Worm (Caenorhabditis elegans) whole organism, young adult: ENCODE measurements around the gene F44A2.3.

Experiments used
- B0019.2 ChIP-seq: fragments of 200-800 bp; sonication (Bioruptor generic); conservative IDR thresholded peaks from 2 replicates; pipeline ENCODE4 v1.3.6; 2022; ENCODE audit warnings: missing genetic modification reagents, missing genetic modification characterization, missing compliant biosample characterization
- B0035.1 ChIP-seq: sonication (generic microtip); optimal IDR thresholded peaks from 2 replicates; lab custom pipeline; 2016; ENCODE audit warnings: missing genetic modification characterization, mild to moderate bottlenecking, missing compliant biosample characterization, missing genotype, missing genetic modification reagents
- B0261.1 ChIP-seq: sonication (generic microtip); optimal IDR thresholded peaks from 2 replicates; lab custom pipeline; 2016; ENCODE audit warnings: mild to moderate bottlenecking, missing genetic modification characterization, moderate library complexity, missing compliant biosample characterization
- F37B4.10 ChIP-seq: fragments of 200-800 bp; sonication (Bioruptor generic); IDR thresholded peaks from 2 replicates; pipeline ENCODE4 v1.3.6; 2022; ENCODE audit warnings: missing genetic modification characterization, missing compliant biosample characterization
- F55B11.4 ChIP-seq: sonication (generic microtip); optimal IDR thresholded peaks from 2 replicates; lab custom pipeline; 2016; ENCODE audit warnings: missing compliant biosample characterization, missing genetic modification characterization, borderline replicate concordance; ENCODE audit not compliant: insufficient read depth
- Y53F4B.3 ChIP-seq: fragments of 200-800 bp; sonication (Bioruptor generic); IDR thresholded peaks from 2 replicates; pipeline ENCODE4 v1.3.6; 2022; ENCODE audit warnings: missing genetic modification reagents, missing genetic modification characterization, missing compliant biosample characterization
- Y56A3A.18 ChIP-seq: fragments of 200-800 bp; sonication (Bioruptor generic); IDR thresholded peaks from 2 replicates; pipeline ENCODE4 v1.3.6; 2022; ENCODE audit warnings: missing genetic modification reagents, missing genetic modification characterization, missing compliant biosample characterization
- Y67H2A.10 ChIP-seq: fragments of 200-800 bp; sonication (Bioruptor generic); conservative IDR thresholded peaks from 2 replicates; pipeline ENCODE4 v1.3.6; 2022; ENCODE audit warnings: missing genetic modification reagents, missing genetic modification characterization, missing compliant biosample characterization
- Y79H2A.3 ChIP-seq: fragments of 200-800 bp; sonication (Bioruptor generic); conservative IDR thresholded peaks from 2 replicates; pipeline ENCODE4 v1.3.6; 2022; ENCODE audit warnings: missing genetic modification reagents, missing genetic modification characterization, missing compliant biosample characterization
- ZK185.1 ChIP-seq: sonication (generic microtip); optimal IDR thresholded peaks from 2 replicates; lab custom pipeline; 2016; ENCODE audit warnings: mild to moderate bottlenecking, missing genetic modification characterization, missing compliant biosample characterization; ENCODE audit not compliant: poor library complexity, severe bottlenecking
- akir-1 ChIP-seq: fragments of 200-800 bp; sonication (Bioruptor generic); optimal IDR thresholded peaks from 2 replicates; lab custom pipeline; 2018; ENCODE audit warnings: mild to moderate bottlenecking, missing genetic modification characterization, moderate library complexity, missing compliant biosample characterization
- aptf-2 ChIP-seq: fragments of 200-800 bp; sonication (Bioruptor generic); conservative IDR thresholded peaks from 2 replicates; pipeline ENCODE4 v1.3.6; 2022; ENCODE audit warnings: missing genetic modification reagents, missing genetic modification characterization, missing compliant biosample characterization
- aptf-3 ChIP-seq: fragments of 200-800 bp; sonication (Bioruptor generic); IDR thresholded peaks from 2 replicates; pipeline ENCODE4 v1.3.6; 2022; ENCODE audit warnings: missing genetic modification characterization, missing compliant biosample characterization
- atf-7 ChIP-seq: sonication (generic microtip); optimal IDR thresholded peaks from 2 replicates; lab custom pipeline; 2017; ENCODE audit warnings: mild to moderate bottlenecking, missing genetic modification characterization, missing compliant biosample characterization
- athp-1 ChIP-seq: sonication (generic microtip); optimal IDR thresholded peaks from 2 replicates; lab custom pipeline; 2017; ENCODE audit warnings: mild to moderate bottlenecking, missing genetic modification characterization, missing compliant biosample characterization
- attf-6 ChIP-seq: fragments of 200-800 bp; sonication (Bioruptor generic); IDR thresholded peaks from 2 replicates; pipeline ENCODE4 v1.3.6; 2022; ENCODE audit warnings: missing genetic modification reagents, missing genetic modification characterization, missing compliant biosample characterization
- cebp-1 ChIP-seq, 2 experiments: fragments of 200-800 bp in 1 of 2; sonication (Bioruptor generic) in 1 of 2; sonication (generic microtip) in 1 of 2; IDR thresholded peaks in 1 of 2; optimal IDR thresholded peaks in 1 of 2; 2 replicates each; pipeline versions ENCODE4 v1.3.6 to Lab custom; 2017 to 2022; ENCODE audit warnings: missing compliant biosample characterization in 2 of 2, missing genetic modification characterization in 2 of 2, mild to moderate bottlenecking in 1 of 2, missing genetic modification reagents in 1 of 2, moderate library complexity in 1 of 2
- ceh-100 ChIP-seq: fragments of 200-800 bp; sonication (Bioruptor generic); IDR thresholded peaks from 2 replicates; pipeline ENCODE4 v1.3.6; 2022; ENCODE audit warnings: missing genetic modification reagents, missing genetic modification characterization, missing compliant biosample characterization
- die-1 ChIP-seq: sonication (generic microtip); optimal IDR thresholded peaks from 2 replicates; lab custom pipeline; 2016; ENCODE audit warnings: missing genotype, mild to moderate bottlenecking, missing genetic modification characterization, missing compliant biosample characterization
- dox-1 ChIP-seq: fragments of 200-800 bp; sonication (Bioruptor generic); IDR thresholded peaks from 2 replicates; pipeline ENCODE4 v1.3.6; 2022; ENCODE audit warnings: missing genetic modification reagents, missing genetic modification characterization, missing compliant biosample characterization
- dpff-1 ChIP-seq: sonication (generic microtip); optimal IDR thresholded peaks from 2 replicates; lab custom pipeline; 2017; ENCODE audit warnings: mild to moderate bottlenecking, missing genetic modification characterization, missing compliant biosample characterization
- dpl-1 ChIP-seq: fragments of 150-350 bp; optimal IDR thresholded peaks from 2 replicates; lab custom pipeline; 2014; ENCODE audit warnings: missing biosample characterization, missing genetic modification reagents, missing genetic modification characterization
- egl-18 ChIP-seq: fragments of 200-800 bp; sonication (Bioruptor generic); IDR thresholded peaks from 2 replicates; pipeline ENCODE4 v1.3.6; 2022; ENCODE audit warnings: missing genetic modification reagents, missing genetic modification characterization, missing compliant biosample characterization
- him-1 ChIP-seq: sonication (generic microtip); optimal IDR thresholded peaks from 2 replicates; lab custom pipeline; 2016; ENCODE audit warnings: missing genotype, missing genetic modification reagents, missing genetic modification characterization, missing compliant biosample characterization
- hrde-1 ChIP-seq: sonication (generic microtip); optimal IDR thresholded peaks from 2 replicates; lab custom pipeline; 2016; ENCODE audit warnings: missing genetic modification characterization, mild to moderate bottlenecking, missing compliant biosample characterization, moderate library complexity, missing genotype, missing genetic modification reagents, borderline replicate concordance
- lin-40 ChIP-seq: sonication (generic microtip); optimal IDR thresholded peaks from 2 replicates; lab custom pipeline; 2016; ENCODE audit warnings: missing genetic modification characterization, mild to moderate bottlenecking, missing compliant biosample characterization, missing genotype, missing genetic modification reagents
- lir-1 ChIP-seq: fragments of 200-800 bp; sonication (Bioruptor generic); conservative IDR thresholded peaks from 2 replicates; pipeline ENCODE4 v1.3.6; 2022; ENCODE audit warnings: missing genetic modification reagents, missing genetic modification characterization, missing compliant biosample characterization
- mel-28 ChIP-seq: sonication (generic microtip); optimal IDR thresholded peaks from 2 replicates; lab custom pipeline; 2016; ENCODE audit warnings: borderline replicate concordance, mild to moderate bottlenecking, missing genetic modification characterization, missing compliant biosample characterization
- nhr-179 ChIP-seq: sonication (generic microtip); optimal IDR thresholded peaks from 2 replicates; lab custom pipeline; 2016; ENCODE audit warnings: mild to moderate bottlenecking, missing genetic modification characterization, missing compliant biosample characterization
- nhr-90 ChIP-seq: sonication (generic microtip); optimal IDR thresholded peaks from 2 replicates; lab custom pipeline; 2016; ENCODE audit warnings: missing genotype, mild to moderate bottlenecking, missing genetic modification characterization, missing compliant biosample characterization
- sea-2 ChIP-seq: fragments of 200-800 bp; sonication (Bioruptor generic); IDR thresholded peaks from 2 replicates; pipeline ENCODE4 v1.3.6; 2022; ENCODE audit warnings: missing genetic modification characterization, missing compliant biosample characterization
- snpc-1.1 ChIP-seq: sonication (generic microtip); optimal IDR thresholded peaks from 2 replicates; lab custom pipeline; 2017; ENCODE audit warnings: missing genetic modification characterization, mild to moderate bottlenecking, missing compliant biosample characterization, antibody characterized with exemption, moderate library complexity, missing genotype, missing genetic modification reagents; ENCODE audit not compliant: insufficient read depth
- snpc-1.3 ChIP-seq: sonication (generic microtip); optimal IDR thresholded peaks from 2 replicates; lab custom pipeline; 2017; ENCODE audit warnings: missing genetic modification characterization, mild to moderate bottlenecking, missing compliant biosample characterization, antibody characterized with exemption, moderate library complexity, missing genotype, missing genetic modification reagents; ENCODE audit not compliant: insufficient read depth
- snpc-4 ChIP-seq, 5 experiments: fragments of 150-350 bp in 1 of 5; sonication (generic microtip) in 4 of 5; optimal IDR thresholded peaks; 2 replicates each; lab custom pipeline; 2014 to 2018; ENCODE audit warnings: missing genetic modification characterization in 5 of 5, missing biosample characterization in 3 of 5, antibody characterized with exemption in 2 of 5, mild to moderate bottlenecking in 2 of 5, missing compliant biosample characterization in 2 of 5, missing genotype in 2 of 5, moderate library complexity in 2 of 5, missing genetic modification reagents in 1 of 5
- somi-1 ChIP-seq: fragments of 200-800 bp; sonication (Bioruptor generic); optimal IDR thresholded peaks from 2 replicates; lab custom pipeline; 2018; ENCODE audit warnings: mild to moderate bottlenecking, missing genetic modification characterization, missing compliant biosample characterization
- sptf-2 ChIP-seq: fragments of 200-800 bp; sonication (Bioruptor generic); optimal IDR thresholded peaks from 2 replicates; lab custom pipeline; 2018; ENCODE audit warnings: mild to moderate bottlenecking, missing genetic modification characterization, missing compliant biosample characterization
- tlf-1 ChIP-seq: fragments of 200-800 bp; sonication (Bioruptor generic); optimal IDR thresholded peaks from 2 replicates; lab custom pipeline; 2018; ENCODE audit warnings: mild to moderate bottlenecking, missing genetic modification characterization, missing compliant biosample characterization
- zfh-2 ChIP-seq: fragments of 200-800 bp; sonication (Bioruptor generic); conservative IDR thresholded peaks from 2 replicates; pipeline ENCODE4 v1.3.6; 2022; ENCODE audit warnings: missing genetic modification reagents, missing genetic modification characterization, missing compliant biosample characterization
- ztf-22 ChIP-seq: fragments of 200-800 bp; sonication (Bioruptor generic); optimal IDR thresholded peaks from 2 replicates; lab custom pipeline; 2018; ENCODE audit warnings: mild to moderate bottlenecking, missing genetic modification characterization, moderate library complexity, missing compliant biosample characterization
- ztf-25 ChIP-seq: fragments of 200-800 bp; sonication (Bioruptor generic); IDR thresholded peaks from 2 replicates; pipeline ENCODE4 v1.3.6; 2022; ENCODE audit warnings: missing genetic modification reagents, missing genetic modification characterization, missing compliant biosample characterization
- ztf-28 ChIP-seq: fragments of 200-800 bp; sonication (Bioruptor generic); IDR thresholded peaks from 2 replicates; pipeline ENCODE4 v1.3.6; 2022; ENCODE audit warnings: missing genetic modification reagents, missing genetic modification characterization, missing compliant biosample characterization
- ztf-6 ChIP-seq: fragments of 200-800 bp; sonication (Bioruptor generic); IDR thresholded peaks from 2 replicates; pipeline ENCODE4 v1.3.6; 2022; ENCODE audit warnings: missing genetic modification reagents, missing genetic modification characterization, missing compliant biosample characterization

The F44A2.3 gene

ce11 chrV:9343629-9344624 is 38.7 kb downstream of the F44A2.3 start, which contains the start of gene tos-1 (continued):
- TF ChIP-seq sea-2 (GFP tag; lab: Robert Waterston, UW) = peak; percentile 67; the same call in 1 of the 2 replicates
- no peak for TF ChIP-seq aptf-3 (GFP tag; lab: Robert Waterston, UW)
- peak; percentile 74; the same call in 1 of the 2 replicates for TF ChIP-seq Y79H2A.3 (GFP tag; lab: Robert Waterston, UW)
- TF ChIP-seq Y56A3A.18 (GFP tag; lab: Robert Waterston, UW) = peak; percentile 16; the same call in 1 of the 2 replicates
- TF ChIP-seq dpl-1 (GFP tag; lab: Kevin White, UChicago) = peak; percentile 44
- peak; percentile 99 for TF ChIP-seq atf-7 (tag; lab: Kevin White, UChicago)
- peak; percentile 66 for TF ChIP-seq ceh-100 (GFP tag; lab: Robert Waterston, UW)
- TF ChIP-seq mel-28 (tag; lab: Kevin White, UChicago) = peak; percentile 78
- TF ChIP-seq ZK185.1 = peak; percentile 89
- TF ChIP-seq nhr-179 (tag; lab: Kevin White, UChicago) = no peak
- TF ChIP-seq lir-1 (GFP tag; lab: Robert Waterston, UW) = peak; percentile 94
- TF ChIP-seq F37B4.10 = 0 out of 2 replicates have a peak, but pooled peaks have one; percentile 63
- peak; percentile 95 for TF ChIP-seq dox-1 (GFP tag; lab: Robert Waterston, UW)
- TF ChIP-seq Y53F4B.3 (GFP tag; lab: Robert Waterston, UW) = peak; percentile 7; the same call in 1 of the 2 replicates
- TF ChIP-seq F55B11.4 (tag; lab: Kevin White, UChicago) = no peak
- TF ChIP-seq hrde-1 = no peak
- no peak; the same call in 1 of the 2 replicates for TF ChIP-seq zfh-2 (GFP tag; lab: Robert Waterston, UW)
- peak; percentile 43 for TF ChIP-seq B0261.1 (tag; lab: Kevin White, UChicago)
- peak; percentile 92 for TF ChIP-seq nhr-90 (tag; lab: Kevin White, UChicago)
- no peak for TF ChIP-seq snpc-1.3
- TF ChIP-seq aptf-2 (GFP tag; lab: Robert Waterston, UW) = 0 out of 2 replicates have a peak, but pooled peaks have one; percentile 42
- TF ChIP-seq B0035.1 (tag; lab: Kevin White, UChicago) = peak; percentile 91
- TF ChIP-seq snpc-1.1 (tag; lab: Kevin White, UChicago) = no peak
- peak; percentile 96 for TF ChIP-seq tlf-1 (GFP tag; lab: Kevin White, UChicago)
- TF ChIP-seq lin-40 (tag; lab: Kevin White, UChicago) = peak; percentile 99
- peak; percentile 4 for TF ChIP-seq akir-1
- TF ChIP-seq snpc-4 (GFP tag; optimal IDR thresholded peaks at IDR 0.05; lab: Kevin White, UChicago) = peak; percentile 27
- TF ChIP-seq snpc-4 (tag; optimal IDR thresholded peaks at IDR 0.05; lab: Kevin White, UChicago) = peak; percentile 70 to 87 (median 80)
- TF ChIP-seq cebp-1 (GFP tag; IDR thresholded peaks at IDR 0.05; lab: Robert Waterston, UW) = peak; percentile 91
- peak; percentile 98 for TF ChIP-seq cebp-1 (tag; optimal IDR thresholded peaks at IDR 0.05; lab: Kevin White, UChicago)
- TF ChIP-seq him-1 (tag; lab: Kevin White, UChicago) = no peak
- TF ChIP-seq B0019.2 (GFP tag; lab: Robert Waterston, UW) = peak; percentile 60; the same call in 1 of the 2 replicates
- TF ChIP-seq egl-18 (GFP tag; lab: Robert Waterston, UW) = peak; percentile 90
- TF ChIP-seq ztf-25 = 0 out of 2 replicates have a peak, but pooled peaks have one; percentile 52
- peak; percentile 93 for TF ChIP-seq ztf-22
- TF ChIP-seq dpff-1 (tag; lab: Kevin White, UChicago) = peak; percentile 71
- peak; percentile 91 for TF ChIP-seq ztf-6 (GFP tag; lab: Robert Waterston, UW)
- peak; percentile 98 for TF ChIP-seq Y67H2A.10 (GFP tag; lab: Robert Waterston, UW)
- TF ChIP-seq somi-1 (GFP tag; lab: Kevin White, UChicago) = peak; percentile 98
- no peak for TF ChIP-seq sptf-2 (GFP tag; lab: Kevin White, UChicago)
- TF ChIP-seq athp-1 (tag; lab: Kevin White, UChicago) = peak; percentile 98
- 0 out of 2 replicates have a peak, but pooled peaks have one; percentile 22 for TF ChIP-seq attf-6 (GFP tag; lab: Robert Waterston, UW)
- 0 out of 2 replicates have a peak, but pooled peaks have one; percentile 60 for TF ChIP-seq ztf-28 (GFP tag; lab: Robert Waterston, UW)
- TF ChIP-seq die-1 (tag; lab: Kevin White, UChicago) = peak; percentile 88
